Worm (Caenorhabditis elegans) whole organism, early embryonic: Measurements from ENCODE around the gene C45G9.6.

ENCODE experiments used
- B0310.2 ChIP-seq: sonication (generic microtip); optimal IDR thresholded peaks from 2 replicates; lab custom pipeline; 2016; ENCODE audit warnings: mild to moderate bottlenecking, missing genetic modification characterization, missing compliant biosample characterization
- ama-1 ChIP-seq: fragments of 150-350 bp; optimal IDR thresholded peaks from 2 replicates; lab custom pipeline; 2014
- ceh-13 ChIP-seq: fragments of 200-800 bp; sonication (Bioruptor generic); optimal IDR thresholded peaks from 2 replicates; lab custom pipeline; 2018; ENCODE audit warnings: mild to moderate bottlenecking, missing genetic modification characterization, missing compliant biosample characterization
- hmbx-1 ChIP-seq: sonication (generic microtip); optimal IDR thresholded peaks from 2 replicates; lab custom pipeline; 2016; ENCODE audit warnings: mild to moderate bottlenecking, missing genetic modification characterization, missing compliant biosample characterization
- hnd-1 ChIP-seq: sonication (generic microtip); optimal IDR thresholded peaks from 2 replicates; lab custom pipeline; 2016; ENCODE audit warnings: missing genetic modification characterization, missing compliant biosample characterization
- scrt-1 ChIP-seq: fragments of 200-800 bp; sonication (Bioruptor generic); IDR thresholded peaks from 2 replicates; pipeline ENCODE4 v1.3.6; 2022; ENCODE audit warnings: missing genetic modification characterization, missing compliant biosample characterization

- TF ChIP-seq hmbx-1 (tag; lab: Kevin White, UChicago) (no peak), B0310.2 (no peak), ceh-13 (GFP tag; lab: Kevin White, UChicago) (no peak), ama-1 (no peak), scrt-1 (GFP tag; lab: Robert Waterston, UW) (no peak), hnd-1 (tag; lab: Kevin White, UChicago) (no peak)
Observed at ce11 chrIII:5089489-5089888, 53.2 kb downstream of the C45G9.6 start.
